Worm (Caenorhabditis elegans) whole organism, L4 larva: ENCODE data around the gene F34H10.3.

Experiments used
- F44E2.7 ChIP-seq: fragments of 200-800 bp; sonication (Bioruptor generic); IDR thresholded peaks from 2 replicates; pipeline ENCODE4 v2.1.2; 2022; ENCODE audit warnings: missing genetic modification characterization, missing compliant biosample characterization
- F49E8.2 ChIP-seq: sonication (generic microtip); optimal IDR thresholded peaks from 2 replicates; lab custom pipeline; 2016; ENCODE audit warnings: missing compliant biosample characterization, mild to moderate bottlenecking, missing genetic modification characterization, borderline replicate concordance
- Y105C5A.15 ChIP-seq: fragments of 200-800 bp; sonication (Bioruptor generic); IDR thresholded peaks from 2 replicates; pipeline ENCODE4 v1.3.6; 2022; ENCODE audit warnings: missing genetic modification characterization, missing compliant biosample characterization
- Y5F2A.4 ChIP-seq: fragments of 200-800 bp; sonication (Bioruptor generic); optimal IDR thresholded peaks from 2 replicates; lab custom pipeline; 2018; ENCODE audit warnings: mild to moderate bottlenecking, missing genetic modification characterization, missing compliant biosample characterization
- ZK337.2 ChIP-seq: fragments of 200-800 bp; sonication (Bioruptor generic); IDR thresholded peaks from 2 replicates; pipeline ENCODE4 v1.3.6; 2022; ENCODE audit warnings: missing genetic modification reagents, missing genetic modification characterization, missing compliant biosample characterization
- ama-1 ChIP-seq: fragments of 150-350 bp; optimal IDR thresholded peaks from 2 replicates; lab custom pipeline; 2014; ENCODE audit warnings: inconsistent platforms, mixed read lengths
- arid-1 ChIP-seq: fragments of 200-800 bp; sonication (Bioruptor generic); conservative IDR thresholded peaks from 2 replicates; pipeline ENCODE4 v1.3.6; 2022; ENCODE audit warnings: missing genetic modification reagents, missing genetic modification characterization, missing compliant biosample characterization
- ceh-28 ChIP-seq: fragments of 150-350 bp; optimal IDR thresholded peaks from 2 replicates; lab custom pipeline; 2014; ENCODE audit warnings: missing biosample characterization, missing genetic modification reagents, missing genetic modification characterization
- ceh-32 ChIP-seq: sonication (generic microtip); optimal IDR thresholded peaks from 2 replicates; lab custom pipeline; 2016; ENCODE audit warnings: mild to moderate bottlenecking, missing genetic modification characterization, missing compliant biosample characterization; ENCODE audit not compliant: poor library complexity
- ceh-62 ChIP-seq: sonication (generic microtip); optimal IDR thresholded peaks from 2 replicates; lab custom pipeline; 2017; ENCODE audit warnings: missing biosample characterization, missing genetic modification characterization
- ceh-82 ChIP-seq: sonication (generic microtip); optimal IDR thresholded peaks from 2 replicates; lab custom pipeline; 2017; ENCODE audit warnings: missing biosample characterization, missing genetic modification characterization
- daf-16 ChIP-seq, 3 experiments: sonication (generic microtip); optimal IDR thresholded peaks; 2 replicates each; lab custom pipeline; 2016 to 2017; ENCODE audit warnings: missing genetic modification characterization in 3 of 3, missing genetic modification reagents in 3 of 3, mild to moderate bottlenecking in 2 of 3, missing compliant biosample characterization in 2 of 3, missing biosample characterization in 1 of 3, moderate library complexity in 1 of 3
- dmd-6 ChIP-seq: fragments of 200-800 bp; sonication (Bioruptor generic); IDR thresholded peaks from 2 replicates; pipeline ENCODE4 v1.3.6; 2022; ENCODE audit warnings: missing genetic modification reagents, missing genetic modification characterization, missing compliant biosample characterization
- dmd-8 ChIP-seq: fragments of 200-800 bp; sonication (Bioruptor generic); IDR thresholded peaks from 2 replicates; pipeline ENCODE4 v1.3.6; 2022; ENCODE audit warnings: missing genetic modification characterization, missing compliant biosample characterization
- dpl-1 ChIP-seq: fragments of 150-350 bp; optimal IDR thresholded peaks from 2 replicates; lab custom pipeline; 2014; ENCODE audit warnings: missing biosample characterization, missing genetic modification reagents, missing genetic modification characterization
- dve-1 ChIP-seq: sonication (generic microtip); optimal IDR thresholded peaks from 2 replicates; lab custom pipeline; 2017; ENCODE audit warnings: antibody characterized with exemption, mild to moderate bottlenecking, missing genetic modification characterization, missing compliant biosample characterization; ENCODE audit not compliant: insufficient read depth
- hif-1 ChIP-seq, 2 experiments: sonication (generic microtip); optimal IDR thresholded peaks; 2 replicates each; lab custom pipeline; 2016 to 2017; ENCODE audit warnings: missing compliant biosample characterization in 2 of 2, missing genetic modification characterization in 2 of 2, missing genetic modification reagents in 2 of 2, missing genotype in 2 of 2, mild to moderate bottlenecking in 1 of 2
- hlh-11 ChIP-seq: fragments of 200-800 bp; sonication (Bioruptor generic); optimal IDR thresholded peaks from 2 replicates; lab custom pipeline; 2018; ENCODE audit warnings: mild to moderate bottlenecking, missing genetic modification characterization, missing compliant biosample characterization
- hlh-30 ChIP-seq: sonication (generic microtip); optimal IDR thresholded peaks from 2 replicates; lab custom pipeline; 2017; ENCODE audit warnings: antibody characterized with exemption, mild to moderate bottlenecking, missing genetic modification characterization, missing compliant biosample characterization; ENCODE audit not compliant: insufficient read depth
- jun-1 ChIP-seq: fragments of 150-350 bp; optimal IDR thresholded peaks from 2 replicates; lab custom pipeline; 2014; ENCODE audit warnings: missing biosample characterization, missing genetic modification reagents, missing genetic modification characterization
- lin-1 ChIP-seq: fragments of 200-800 bp; sonication (Bioruptor generic); IDR thresholded peaks from 2 replicates; pipeline ENCODE4 v1.3.6; 2022; ENCODE audit warnings: missing genetic modification reagents, missing genetic modification characterization, missing compliant biosample characterization
- lin-13 ChIP-seq: fragments of 150-350 bp; optimal IDR thresholded peaks from 2 replicates; lab custom pipeline; 2014; ENCODE audit warnings: missing biosample characterization, missing genetic modification reagents, missing genetic modification characterization
- lsy-2 ChIP-seq, 2 experiments: fragments of 150-350 bp in 1 of 2; sonication (generic microtip) in 1 of 2; optimal IDR thresholded peaks; 2 replicates each; lab custom pipeline; 2014 to 2017; ENCODE audit warnings: missing biosample characterization in 2 of 2, missing genetic modification characterization in 2 of 2
- mdl-1 ChIP-seq, 2 experiments: fragments of 150-350 bp in 1 of 2; sonication (generic microtip) in 1 of 2; optimal IDR thresholded peaks; 2 replicates each; lab custom pipeline; 2014 to 2017; ENCODE audit warnings: missing biosample characterization in 2 of 2, missing genetic modification characterization in 2 of 2
- mes-2 ChIP-seq: sonication (generic microtip); optimal IDR thresholded peaks from 2 replicates; lab custom pipeline; 2016; ENCODE audit warnings: missing genotype, mild to moderate bottlenecking, missing genetic modification characterization, missing compliant biosample characterization; ENCODE audit not compliant: poor library complexity, severe bottlenecking
- mxl-3 ChIP-seq: fragments of 200-800 bp; sonication (Bioruptor generic); optimal IDR thresholded peaks from 2 replicates; lab custom pipeline; 2018; ENCODE audit warnings: mild to moderate bottlenecking, missing genetic modification characterization, missing compliant biosample characterization
- nhr-111 ChIP-seq: fragments of 200-800 bp; sonication (Bioruptor generic); optimal IDR thresholded peaks from 2 replicates; lab custom pipeline; 2018; ENCODE audit warnings: mild to moderate bottlenecking, missing genetic modification characterization, missing compliant biosample characterization
- nhr-28 ChIP-seq: fragments of 150-350 bp; optimal IDR thresholded peaks from 2 replicates; lab custom pipeline; 2014; ENCODE audit warnings: missing biosample characterization, missing genetic modification characterization
- nhr-42 ChIP-seq: fragments of 200-800 bp; sonication (Bioruptor generic); IDR thresholded peaks from 2 replicates; pipeline ENCODE4 v1.3.6; 2022; ENCODE audit warnings: missing genetic modification characterization, missing compliant biosample characterization
- nhr-77 ChIP-seq: fragments of 150-350 bp; optimal IDR thresholded peaks from 2 replicates; lab custom pipeline; 2014; ENCODE audit warnings: missing biosample characterization, missing genetic modification characterization
- pqm-1 ChIP-seq: sonication (generic microtip); optimal IDR thresholded peaks from 2 replicates; lab custom pipeline; 2017; ENCODE audit warnings: missing biosample characterization, missing genetic modification characterization
- saeg-2 ChIP-seq: fragments of 200-800 bp; sonication (Bioruptor generic); IDR thresholded peaks from 2 replicates; pipeline ENCODE4 v1.3.6; 2022; ENCODE audit warnings: missing genetic modification reagents, missing genetic modification characterization, missing compliant biosample characterization
- snpc-1.2 ChIP-seq: fragments of 200-800 bp; sonication (Bioruptor generic); IDR thresholded peaks from 2 replicates; pipeline ENCODE4 v1.3.6; 2022; ENCODE audit warnings: missing genetic modification reagents, missing genetic modification characterization, missing compliant biosample characterization
- snpc-4 ChIP-seq: fragments of 150-350 bp; optimal IDR thresholded peaks from 2 replicates; lab custom pipeline; 2014; ENCODE audit warnings: missing biosample characterization, missing genetic modification characterization
- tag-97 ChIP-seq: fragments of 200-800 bp; sonication (Bioruptor generic); IDR thresholded peaks from 2 replicates; pipeline ENCODE4 v1.3.6; 2022; ENCODE audit warnings: missing genetic modification characterization, missing compliant biosample characterization
- unc-39 ChIP-seq: sonication (generic microtip); optimal IDR thresholded peaks from 2 replicates; lab custom pipeline; 2017; ENCODE audit warnings: missing biosample characterization, missing genetic modification characterization
- unc-62 ChIP-seq, 3 experiments: fragments of 150-350 bp in 1 of 3; sonication (generic microtip); optimal IDR thresholded peaks in 2 of 3; peaks in 1 of 3; 1 replicate in 1 of 3; 2 replicates in 2 of 3; lab custom pipeline; 2014 to 2017; ENCODE audit warnings: missing biosample characterization in 3 of 3, missing genetic modification characterization in 3 of 3, missing genetic modification reagents in 3 of 3, missing genotype in 1 of 3
- vab-7 ChIP-seq: fragments of 200-800 bp; sonication (Bioruptor generic); IDR thresholded peaks from 2 replicates; pipeline ENCODE4 v1.3.6; 2022; ENCODE audit warnings: missing genetic modification reagents, missing genetic modification characterization, missing compliant biosample characterization
- zfp-3 ChIP-seq: fragments of 200-800 bp; sonication (Bioruptor generic); conservative IDR thresholded peaks from 2 replicates; pipeline ENCODE4 v1.3.6; 2022; ENCODE audit warnings: missing genetic modification reagents, missing genetic modification characterization, missing compliant biosample characterization
- zip-11 ChIP-seq: fragments of 200-800 bp; sonication (Bioruptor generic); IDR thresholded peaks from 2 replicates; pipeline ENCODE4 v1.3.6; 2022; ENCODE audit warnings: missing genetic modification characterization, missing compliant biosample characterization
- zip-2 ChIP-seq: fragments of 150-350 bp; optimal IDR thresholded peaks from 2 replicates; lab custom pipeline; 2014; ENCODE audit warnings: missing biosample characterization, missing genetic modification characterization
- ztf-7 ChIP-seq: fragments of 150-350 bp; optimal IDR thresholded peaks from 2 replicates; lab custom pipeline; 2014; ENCODE audit warnings: missing biosample characterization, missing genetic modification characterization

Gene F34H10.3

DNA sequence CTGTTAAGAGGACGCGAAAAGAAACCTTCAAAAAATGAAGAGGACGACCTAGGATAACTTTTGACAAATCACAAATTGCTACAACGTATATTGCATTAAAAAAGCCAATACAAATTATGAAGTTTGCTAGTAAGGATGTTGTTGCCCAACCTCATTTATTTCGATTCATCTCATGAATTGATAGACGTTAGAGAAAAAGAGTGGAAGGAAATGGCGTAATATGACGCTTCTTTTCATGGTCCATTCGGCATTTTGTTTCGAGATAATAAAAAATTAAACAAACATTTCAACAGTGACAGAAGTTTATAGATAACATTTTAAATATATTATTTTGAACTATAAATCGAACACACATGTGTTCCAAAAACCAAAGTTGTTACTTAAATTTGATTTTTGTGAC, 6.1 kb upstream of the F34H10.3 start:
- peak in 1 of 2 experiments; percentile 0 for TF ChIP-seq lsy-2 (tag; optimal IDR thresholded peaks at IDR 0.05; lab: Kevin White, UChicago)
- TF ChIP-seq daf-16 (GFP tag; optimal IDR thresholded peaks at IDR 0.05; lab: Kevin White, UChicago) = no peak
- TF ChIP-seq daf-16 (tag; optimal IDR thresholded peaks at IDR 0.05; lab: Kevin White, UChicago) = no peak
- TF ChIP-seq, all 104 proteins: peak for 1

DNA sequence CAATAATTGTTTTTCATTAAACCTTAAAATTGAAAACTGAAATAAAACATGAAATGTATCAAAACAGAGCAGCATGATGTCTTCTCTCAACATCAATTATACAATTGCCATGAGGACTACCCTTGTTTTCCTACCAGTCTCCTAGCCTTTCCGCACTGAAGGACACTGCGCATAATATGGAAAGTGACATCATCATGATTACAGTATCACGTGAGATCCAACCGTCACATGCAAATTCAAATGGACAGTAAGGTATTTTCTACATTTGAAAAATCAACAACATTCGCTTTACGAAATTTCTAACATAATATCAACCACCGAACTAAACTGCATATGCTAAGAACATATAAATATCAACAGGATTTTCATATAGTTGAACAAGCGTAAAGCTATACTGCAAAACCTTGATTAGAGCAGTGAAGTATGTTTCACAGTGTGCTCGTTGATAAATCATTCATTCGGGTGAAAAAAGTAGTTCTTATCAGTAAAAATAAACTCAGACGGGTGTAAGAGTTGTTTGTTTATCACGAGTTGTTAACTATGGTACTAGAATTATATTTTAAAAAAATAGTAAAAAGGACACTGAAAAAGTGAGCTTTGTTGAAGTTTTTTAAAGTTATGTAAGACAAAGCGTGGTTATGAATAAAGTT, 4.1 kb upstream of the F34H10.3 start:
- TF ChIP-seq dve-1 (tag; lab: Kevin White, UChicago) = peak; percentile 47
- TF ChIP-seq tag-97 (GFP tag; lab: Robert Waterston, UW) = no peak
- peak; percentile 48 for TF ChIP-seq pqm-1 (tag; lab: Kevin White, UChicago)
- no peak for TF ChIP-seq daf-16 (GFP tag; optimal IDR thresholded peaks at IDR 0.05; lab: Kevin White, UChicago)
- TF ChIP-seq daf-16 (tag; optimal IDR thresholded peaks at IDR 0.05; lab: Kevin White, UChicago) = peak; percentile 89
- no peak for TF ChIP-seq snpc-1.2 (GFP tag; lab: Robert Waterston, UW)
- TF ChIP-seq unc-62 (GFP tag; optimal IDR thresholded peaks at IDR 0.05 in 1 of 2; lab: Kevin White, UChicago) = peak in 1 of 2 experiments; percentile 58
- TF ChIP-seq unc-62 (tag; optimal IDR thresholded peaks at IDR 0.05; lab: Kevin White, UChicago) = no peak
- TF ChIP-seq lsy-2 (tag; optimal IDR thresholded peaks at IDR 0.05; lab: Kevin White, UChicago) = peak in 1 of 2 experiments; percentile 24
- TF ChIP-seq hlh-11 = peak; percentile 42
- TF ChIP-seq lin-13 (GFP tag; lab: Kevin White, UChicago) = no peak
- TF ChIP-seq hlh-30 (tag; lab: Kevin White, UChicago) = peak; percentile 71
- peak; percentile 60 for TF ChIP-seq nhr-28 (tag; lab: Kevin White, UChicago)
- 0 out of 2 replicates have a peak, but pooled peaks have one; percentile 29 for TF ChIP-seq nhr-42 (GFP tag; lab: Robert Waterston, UW)
- no peak for TF ChIP-seq dpl-1 (GFP tag; lab: Kevin White, UChicago)
- no peak for TF ChIP-seq ZK337.2 (GFP tag; lab: Robert Waterston, UW)
- TF ChIP-seq lin-1 (GFP tag; lab: Robert Waterston, UW) = no peak
- TF ChIP-seq hif-1 (tag; optimal IDR thresholded peaks at IDR 0.05; lab: Kevin White, UChicago) = peak in 1 of 2 experiments; percentile 8
- peak in 1 of 2 experiments; percentile 32 for TF ChIP-seq mdl-1 (tag; optimal IDR thresholded peaks at IDR 0.05; lab: Kevin White, UChicago)

DNA sequence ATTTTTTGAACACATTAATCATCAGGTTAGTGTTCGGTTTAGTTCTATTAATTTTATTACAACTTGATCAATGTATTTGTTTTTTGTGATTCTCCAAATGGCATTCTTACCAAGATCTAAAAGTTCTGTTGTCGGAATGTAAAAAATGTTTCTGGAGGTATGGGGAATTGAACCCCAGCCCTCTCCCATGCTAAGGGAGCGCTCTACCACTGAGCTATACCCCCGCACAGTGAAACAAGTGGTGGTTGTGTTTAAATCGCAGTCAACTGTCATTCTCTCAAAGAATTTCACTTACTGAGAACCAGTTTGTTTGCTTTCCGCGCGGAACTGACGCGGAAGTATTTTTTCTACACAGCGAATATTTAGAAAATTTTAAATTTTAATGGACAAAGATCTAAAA, 2.9 kb upstream of the F34H10.3 start:
- no peak for TF ChIP-seq ceh-28 (tag; lab: Kevin White, UChicago)
- TF ChIP-seq nhr-42 (GFP tag; lab: Robert Waterston, UW) = peak; percentile 89
- no peak for TF ChIP-seq jun-1 (tag; lab: Kevin White, UChicago)
- TF ChIP-seq zip-11 (GFP tag; lab: Robert Waterston, UW) = peak; percentile 59; the same call in 1 of the 2 replicates
- peak; percentile 48 for TF ChIP-seq zip-2 (tag; lab: Kevin White, UChicago)
- TF ChIP-seq ZK337.2 (GFP tag; lab: Robert Waterston, UW) = peak; percentile 72; the same call in 1 of the 2 replicates
- TF ChIP-seq unc-39 (tag; lab: Kevin White, UChicago) = no peak
- peak; percentile 64 for TF ChIP-seq F49E8.2 (tag; lab: Kevin White, UChicago)
- TF ChIP-seq nhr-111 (GFP tag; lab: Kevin White, UChicago) = peak; percentile 73
- no peak for TF ChIP-seq nhr-77
- peak; percentile 40 for TF ChIP-seq dve-1 (tag; lab: Kevin White, UChicago)
- TF ChIP-seq zfp-3 (GFP tag; lab: Robert Waterston, UW) = no peak
- no peak for TF ChIP-seq unc-62 (GFP tag; optimal IDR thresholded peaks at IDR 0.05 in 1 of 2; lab: Kevin White, UChicago)
- TF ChIP-seq unc-62 (tag; optimal IDR thresholded peaks at IDR 0.05; lab: Kevin White, UChicago) = no peak
- no peak for TF ChIP-seq ceh-62 (tag; lab: Kevin White, UChicago)
- TF ChIP-seq dmd-6 (GFP tag; lab: Robert Waterston, UW) = peak; percentile 29
- no peak for TF ChIP-seq ama-1 (lab: Kevin White, UChicago)
- TF ChIP-seq mxl-3 (GFP tag; lab: Kevin White, UChicago) = peak; percentile 41
- TF ChIP-seq dmd-8 = peak; percentile 94
- TF ChIP-seq mes-2 (tag; lab: Kevin White, UChicago) = peak; percentile 85
- TF ChIP-seq ztf-7 = peak; percentile 27
- peak; percentile 85 for TF ChIP-seq vab-7
- no peak for TF ChIP-seq ceh-82 (tag; lab: Kevin White, UChicago)
- no peak for TF ChIP-seq nhr-28 (tag; lab: Kevin White, UChicago)
- peak; percentile 5 for TF ChIP-seq hlh-11
- no peak for TF ChIP-seq snpc-4 (tag; lab: Kevin White, UChicago)
- 0 out of 2 replicates have a peak, but pooled peaks have one; percentile 34 for TF ChIP-seq Y105C5A.15 (GFP tag; lab: Robert Waterston, UW)
- TF ChIP-seq F44E2.7 (GFP tag; lab: Robert Waterston, UW) = peak; percentile 76; the same call in 1 of the 2 replicates
- peak; percentile 85 for TF ChIP-seq arid-1
- TF ChIP-seq saeg-2 = peak; percentile 76; the same call in 1 of the 2 replicates
- peak; percentile 73 for TF ChIP-seq Y5F2A.4
- TF ChIP-seq mdl-1 (tag; optimal IDR thresholded peaks at IDR 0.05; lab: Kevin White, UChicago) = no peak
- TF ChIP-seq ceh-32 (tag; lab: Kevin White, UChicago) = no peak
